Worm (Caenorhabditis elegans) whole organism, L1 larva: ENCODE results near the gene bus-2.

Source experiments
- C04F5.9 ChIP-seq: sonication (generic microtip); optimal IDR thresholded peaks from 2 replicates; lab custom pipeline; 2016; ENCODE audit warnings: missing genetic modification characterization, missing compliant biosample characterization
- C16A3.4 ChIP-seq: fragments of 150-350 bp; optimal IDR thresholded peaks from 2 replicates; lab custom pipeline; 2014; ENCODE audit warnings: missing biosample characterization, missing genetic modification characterization
- F16B12.6 ChIP-seq: fragments of 150-350 bp; optimal IDR thresholded peaks from 2 replicates; lab custom pipeline; 2014; ENCODE audit warnings: missing biosample characterization, missing genetic modification characterization
- Y116A8C.19 ChIP-seq: sonication (generic microtip); optimal IDR thresholded peaks from 2 replicates; lab custom pipeline; 2016; ENCODE audit warnings: missing compliant biosample characterization, missing genetic modification characterization, borderline replicate concordance
- alr-1 ChIP-seq: fragments of 200-800 bp; sonication (Bioruptor generic); optimal IDR thresholded peaks from 2 replicates; lab custom pipeline; 2018; ENCODE audit warnings: borderline replicate concordance, mild to moderate bottlenecking, missing genetic modification characterization, missing compliant biosample characterization
- aly-2 ChIP-seq: fragments of 150-350 bp; optimal IDR thresholded peaks from 2 replicates; lab custom pipeline; 2014; ENCODE audit warnings: missing biosample characterization, missing genetic modification characterization
- blmp-1 ChIP-seq: fragments of 150-350 bp; optimal IDR thresholded peaks from 2 replicates; lab custom pipeline; 2014; ENCODE audit warnings: missing biosample characterization, missing genetic modification characterization
- ceh-82 ChIP-seq, 3 experiments: fragments of 150-350 bp in 1 of 3; sonication (generic microtip) in 2 of 3; optimal IDR thresholded peaks; 2 replicates each; lab custom pipeline; 2014 to 2017; ENCODE audit warnings: missing biosample characterization in 3 of 3, missing genetic modification characterization in 3 of 3
- ceh-88 ChIP-seq: fragments of 200-800 bp; sonication (Bioruptor generic); IDR thresholded peaks from 2 replicates; pipeline ENCODE4 v1.3.6; 2022; ENCODE audit warnings: missing genetic modification characterization, missing compliant biosample characterization
- ceh-90 ChIP-seq: sonication (generic microtip); optimal IDR thresholded peaks from 2 replicates; lab custom pipeline; 2016; ENCODE audit warnings: missing genetic modification characterization, missing compliant biosample characterization
- ces-1 ChIP-seq: fragments of 150-350 bp; optimal IDR thresholded peaks from 2 replicates; lab custom pipeline; 2014; ENCODE audit warnings: missing biosample characterization, missing genetic modification reagents, missing genetic modification characterization
- dsc-1 ChIP-seq: sonication (generic microtip); optimal IDR thresholded peaks from 2 replicates; lab custom pipeline; 2016; ENCODE audit warnings: mild to moderate bottlenecking, missing genetic modification characterization, missing compliant biosample characterization
- efl-3 ChIP-seq: fragments of 200-800 bp; sonication (Bioruptor generic); optimal IDR thresholded peaks from 2 replicates; lab custom pipeline; 2018; ENCODE audit warnings: mild to moderate bottlenecking, missing genetic modification characterization, missing compliant biosample characterization
- egl-13 ChIP-seq: sonication (generic microtip); optimal IDR thresholded peaks from 2 replicates; lab custom pipeline; 2016; ENCODE audit warnings: missing genotype, missing genetic modification reagents, missing genetic modification characterization, missing compliant biosample characterization
- elt-2 ChIP-seq: sonication (generic microtip); optimal IDR thresholded peaks from 2 replicates; lab custom pipeline; 2016; ENCODE audit warnings: missing genetic modification characterization, mild to moderate bottlenecking, inconsistent platforms, missing compliant biosample characterization, missing genetic modification reagents
- elt-3 ChIP-seq, 6 experiments: fragments of 150-350 bp in 1 of 6; sonication (generic microtip); optimal IDR thresholded peaks; 2 replicates each; lab custom pipeline; 2017 to 2018; ENCODE audit warnings: missing biosample characterization in 6 of 6, missing genetic modification characterization in 6 of 6, inconsistent platforms in 1 of 6
- ets-5 ChIP-seq: fragments of 200-800 bp; sonication (Bioruptor generic); IDR thresholded peaks from 2 replicates; pipeline ENCODE4 v1.3.6; 2022; ENCODE audit warnings: missing genetic modification characterization, missing compliant biosample characterization
- fkh-10 ChIP-seq: sonication (generic microtip); optimal IDR thresholded peaks from 2 replicates; lab custom pipeline; 2017; ENCODE audit warnings: missing biosample characterization, missing genetic modification reagents, missing genetic modification characterization
- fkh-8 ChIP-seq: sonication (generic microtip); optimal IDR thresholded peaks from 2 replicates; lab custom pipeline; 2016; ENCODE audit warnings: mild to moderate bottlenecking, missing genetic modification characterization, missing compliant biosample characterization
- grh-1 ChIP-seq: fragments of 200-800 bp; sonication (Bioruptor generic); IDR thresholded peaks from 2 replicates; pipeline ENCODE4 v1.3.6; 2022; ENCODE audit warnings: missing genetic modification reagents, missing genetic modification characterization, missing compliant biosample characterization
- hpl-2 ChIP-seq: fragments of 150-350 bp; optimal IDR thresholded peaks from 2 replicates; lab custom pipeline; 2014; ENCODE audit warnings: missing biosample characterization, missing genetic modification reagents, missing genetic modification characterization
- irx-1 ChIP-seq: sonication (generic microtip); optimal IDR thresholded peaks from 2 replicates; lab custom pipeline; 2016; ENCODE audit warnings: missing genetic modification characterization, missing compliant biosample characterization
- jun-1 ChIP-seq: fragments of 150-350 bp; optimal IDR thresholded peaks from 2 replicates; lab custom pipeline; 2014; ENCODE audit warnings: missing biosample characterization, missing genetic modification reagents, missing genetic modification characterization
- lin-13 ChIP-seq: fragments of 150-350 bp; optimal IDR thresholded peaks from 2 replicates; lab custom pipeline; 2014; ENCODE audit warnings: missing biosample characterization, missing genetic modification reagents, missing genetic modification characterization
- lin-14 ChIP-seq: fragments of 200-800 bp; sonication (Bioruptor generic); optimal IDR thresholded peaks from 2 replicates; lab custom pipeline; 2018; ENCODE audit warnings: mild to moderate bottlenecking, missing genetic modification characterization, moderate library complexity, missing compliant biosample characterization
- lin-15B ChIP-seq: fragments of 150-350 bp; sonication (generic microtip); optimal IDR thresholded peaks from 3 replicates; lab custom pipeline; 2014; ENCODE audit warnings: missing biosample characterization, missing genetic modification characterization
- lin-39 ChIP-seq: fragments of 150-350 bp; optimal IDR thresholded peaks from 2 replicates; lab custom pipeline; 2014; ENCODE audit warnings: missing biosample characterization, missing genetic modification reagents, missing genetic modification characterization
- lir-3 ChIP-seq: sonication (generic microtip); optimal IDR thresholded peaks from 2 replicates; lab custom pipeline; 2016; ENCODE audit warnings: mild to moderate bottlenecking, missing genetic modification characterization, moderate library complexity, missing compliant biosample characterization; ENCODE audit not compliant: poor library complexity
- mab-9 ChIP-seq: fragments of 200-800 bp; sonication (Bioruptor generic); IDR thresholded peaks from 2 replicates; pipeline ENCODE4 v1.3.6; 2022; ENCODE audit warnings: missing genetic modification reagents, missing genetic modification characterization, missing compliant biosample characterization
- mdl-1 ChIP-seq, 2 experiments: fragments of 150-350 bp; optimal IDR thresholded peaks; 2 replicates each; lab custom pipeline; 2014 to 2017; ENCODE audit warnings: missing biosample characterization in 2 of 2, missing genetic modification characterization in 2 of 2, inconsistent platforms in 1 of 2
- mep-1 ChIP-seq: fragments of 150-350 bp; optimal IDR thresholded peaks from 2 replicates; lab custom pipeline; 2014; ENCODE audit warnings: missing biosample characterization, missing genetic modification characterization
- nhr-11 ChIP-seq: fragments of 150-350 bp; optimal IDR thresholded peaks from 2 replicates; lab custom pipeline; 2014; ENCODE audit warnings: missing biosample characterization, missing genetic modification characterization
- nhr-12 ChIP-seq: sonication (generic microtip); optimal IDR thresholded peaks from 2 replicates; lab custom pipeline; 2017; ENCODE audit warnings: missing biosample characterization, missing genetic modification characterization
- nhr-28 ChIP-seq: fragments of 150-350 bp; optimal IDR thresholded peaks from 2 replicates; lab custom pipeline; 2014; ENCODE audit warnings: missing biosample characterization, missing genetic modification characterization
- nhr-47 ChIP-seq: sonication (generic microtip); optimal IDR thresholded peaks from 2 replicates; lab custom pipeline; 2016; ENCODE audit warnings: mild to moderate bottlenecking, missing genetic modification characterization, moderate library complexity, missing compliant biosample characterization
- nhr-71 ChIP-seq: sonication (generic microtip); optimal IDR thresholded peaks from 2 replicates; lab custom pipeline; 2016; ENCODE audit warnings: mild to moderate bottlenecking, missing genetic modification characterization, moderate library complexity, missing compliant biosample characterization
- nhr-77 ChIP-seq: fragments of 150-350 bp; optimal IDR thresholded peaks from 2 replicates; lab custom pipeline; 2014; ENCODE audit warnings: missing biosample characterization, missing genetic modification characterization
- nhr-84 ChIP-seq: sonication (generic microtip); optimal IDR thresholded peaks from 2 replicates; lab custom pipeline; 2017; ENCODE audit warnings: missing biosample characterization, missing genetic modification characterization
- nhr-85 ChIP-seq: sonication (generic microtip); peaks from one replicate; lab custom pipeline; 2016; ENCODE audit warnings: missing genetic modification characterization, inconsistent platforms, missing compliant biosample characterization
- nhr-90 ChIP-seq: sonication (generic microtip); optimal IDR thresholded peaks from 2 replicates; lab custom pipeline; 2016; ENCODE audit warnings: mild to moderate bottlenecking, missing genetic modification characterization, missing compliant biosample characterization; ENCODE audit not compliant: poor library complexity
- snpc-4 ChIP-seq: fragments of 150-350 bp; optimal IDR thresholded peaks from 2 replicates; lab custom pipeline; 2014; ENCODE audit warnings: missing biosample characterization, missing genetic modification characterization
- snu-23 ChIP-seq: sonication (generic microtip); optimal IDR thresholded peaks from 2 replicates; lab custom pipeline; 2016; ENCODE audit warnings: missing genetic modification characterization, missing compliant biosample characterization
- sup-37 ChIP-seq: fragments of 200-800 bp; sonication (Bioruptor generic); optimal IDR thresholded peaks from 2 replicates; lab custom pipeline; 2018; ENCODE audit warnings: mild to moderate bottlenecking, missing genetic modification characterization, missing compliant biosample characterization
- tbx-2 ChIP-seq: sonication (generic microtip); optimal IDR thresholded peaks from 2 replicates; lab custom pipeline; 2016; ENCODE audit warnings: missing genetic modification characterization, missing compliant biosample characterization
- tlp-1 ChIP-seq: fragments of 150-350 bp; optimal IDR thresholded peaks from 2 replicates; lab custom pipeline; 2014; ENCODE audit warnings: missing biosample characterization, missing genetic modification characterization
- unc-130 ChIP-seq: fragments of 150-350 bp; optimal IDR thresholded peaks from 2 replicates; lab custom pipeline; 2017; ENCODE audit warnings: missing biosample characterization, missing genetic modification characterization, inconsistent platforms
- unc-30 ChIP-seq: sonication (generic microtip); optimal IDR thresholded peaks from 2 replicates; lab custom pipeline; 2017; ENCODE audit warnings: missing biosample characterization, missing genetic modification characterization
- unc-62 ChIP-seq: fragments of 150-350 bp; optimal IDR thresholded peaks from 2 replicates; lab custom pipeline; 2014; ENCODE audit warnings: missing biosample characterization, missing genetic modification reagents, missing genetic modification characterization
- unc-98 ChIP-seq: fragments of 200-800 bp; sonication (Bioruptor generic); IDR thresholded peaks from 2 replicates; pipeline ENCODE4 v1.3.6; 2022; ENCODE audit warnings: missing genetic modification characterization, missing compliant biosample characterization
- ztf-11 ChIP-seq, 2 experiments: sonication (generic microtip); optimal IDR thresholded peaks; 2 replicates each; lab custom pipeline; 2016 to 2017; ENCODE audit warnings: missing genetic modification characterization in 2 of 2, missing biosample characterization in 1 of 2, missing compliant biosample characterization in 1 of 2
- ztf-4 ChIP-seq: fragments of 150-350 bp; optimal IDR thresholded peaks from 2 replicates; lab custom pipeline; 2014; ENCODE audit warnings: missing biosample characterization, missing genetic modification characterization

bus-2 gene

DNA sequence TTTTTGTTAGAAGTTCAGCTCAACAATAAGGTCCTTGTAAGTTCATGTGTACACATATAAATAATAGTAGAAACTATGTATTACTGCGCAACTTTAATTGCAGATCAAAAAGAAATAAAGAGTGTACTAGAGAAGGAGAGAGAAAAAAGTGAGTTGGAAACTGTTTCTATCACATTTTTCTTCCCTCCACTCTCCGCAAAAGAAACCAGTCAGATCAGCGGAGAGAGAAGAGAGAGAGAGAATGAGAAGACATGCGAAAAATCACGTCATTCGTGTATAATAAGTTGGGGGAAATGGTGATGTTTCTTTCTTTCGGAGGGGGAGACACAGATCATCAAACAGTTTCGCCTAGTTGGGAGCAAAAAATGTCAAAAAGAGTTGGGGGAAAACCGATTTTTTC, 44.4 kb upstream of the bus-2 start (continued):
- TF ChIP-seq unc-30 (tag; lab: Kevin White, UChicago), result no peak
- peak in 1 of 3 experiments; percentile 21 for TF ChIP-seq ceh-82 (tag; optimal IDR thresholded peaks at IDR 0.05; lab: Kevin White, UChicago)
- no peak for TF ChIP-seq lin-13 (GFP tag; lab: Kevin White, UChicago)
- peak; percentile 45 for TF ChIP-seq mep-1 (tag; lab: Kevin White, UChicago)
- no peak for TF ChIP-seq nhr-11
- TF ChIP-seq hpl-2 (GFP tag; lab: Kevin White, UChicago), result no peak
- no peak for TF ChIP-seq alr-1 (tag; lab: Kevin White, UChicago)
- TF ChIP-seq C04F5.9, result no peak
- TF ChIP-seq tbx-2 (tag; lab: Kevin White, UChicago), result peak; percentile 11
- TF ChIP-seq mdl-1 (tag; optimal IDR thresholded peaks at IDR 0.05; lab: Kevin White, UChicago), result peak in 1 of 2 experiments; percentile 30
- TF ChIP-seq jun-1 (tag; lab: Kevin White, UChicago), result peak; percentile 63
- no peak for TF ChIP-seq efl-3 (GFP tag; lab: Kevin White, UChicago)
- TF ChIP-seq grh-1 (GFP tag; lab: Robert Waterston, UW), result no peak; the same call in 1 of the 2 replicates
- TF ChIP-seq lin-15B (tag; lab: Kevin White, UChicago), result no peak
- TF ChIP-seq nhr-84 (tag; lab: Kevin White, UChicago), result no peak
- TF ChIP-seq sup-37 (GFP tag; lab: Kevin White, UChicago), result no peak
- no peak for TF ChIP-seq fkh-10 (GFP tag; lab: Kevin White, UChicago)
- TF ChIP-seq nhr-28, result no peak
- no peak for TF ChIP-seq tlp-1 (tag; lab: Kevin White, UChicago)
- no peak for TF ChIP-seq egl-13 (tag; lab: Kevin White, UChicago)
- no peak for TF ChIP-seq nhr-12 (tag; lab: Kevin White, UChicago)
- no peak for TF ChIP-seq Y116A8C.19 (tag; lab: Kevin White, UChicago)
- peak; percentile 71 for TF ChIP-seq snu-23 (GFP tag; lab: Kevin White, UChicago)
- peak; percentile 12 for TF ChIP-seq nhr-90 (tag; lab: Kevin White, UChicago)
- no peak for TF ChIP-seq ces-1 (GFP tag; lab: Kevin White, UChicago)
- TF ChIP-seq nhr-71, result peak; percentile 54
- no peak for TF ChIP-seq ztf-4 (tag; lab: Kevin White, UChicago)
- TF ChIP-seq aly-2, result no peak
- peak; percentile 16 for TF ChIP-seq lir-3 (tag; lab: Kevin White, UChicago)
- TF ChIP-seq lin-39 (tag; lab: Kevin White, UChicago), result no peak
- no peak for TF ChIP-seq ets-5 (GFP tag; lab: Robert Waterston, UW)
- peak; percentile 73 for TF ChIP-seq lin-14 (GFP tag; lab: Kevin White, UChicago)
- TF ChIP-seq unc-130 (tag; lab: Kevin White, UChicago), result no peak
- TF ChIP-seq nhr-85 (tag; lab: Kevin White, UChicago), result peak; percentile 77

DNA sequence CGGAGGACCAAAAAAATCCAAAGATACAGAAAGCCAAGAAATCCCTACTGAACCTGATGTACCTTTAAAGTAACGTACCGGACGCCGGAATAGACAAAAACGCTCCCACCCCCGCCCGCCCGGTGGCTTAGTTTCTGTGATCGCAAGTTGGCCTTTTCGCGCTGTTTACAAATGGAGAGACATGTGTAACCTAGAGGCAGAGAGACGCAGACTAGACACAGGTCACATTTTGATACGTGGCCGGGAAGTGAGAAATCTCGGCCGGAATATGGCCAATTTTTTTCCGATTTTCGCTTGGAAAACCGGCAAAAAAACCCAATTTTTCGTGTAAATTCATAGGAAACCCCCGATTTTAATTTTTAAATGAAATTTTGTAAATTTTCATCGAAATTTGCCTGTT, 42.6 kb upstream of the bus-2 start:
- TF ChIP-seq snpc-4 (no peak), nhr-47 (tag; lab: Kevin White, UChicago) (no peak), mab-9 (GFP tag; lab: Robert Waterston, UW) (no peak), sup-37 (GFP tag; lab: Kevin White, UChicago) (no peak), lin-14 (GFP tag; lab: Kevin White, UChicago) (peak; percentile 34), irx-1 (tag; lab: Kevin White, UChicago) (no peak), nhr-77 (no peak), F16B12.6 (tag; lab: Kevin White, UChicago) (no peak), elt-2 (tag; lab: Kevin White, UChicago) (no peak), mdl-1 (tag; optimal IDR thresholded peaks at IDR 0.05; lab: Kevin White, UChicago) (peak in 1 of 2 experiments; percentile 21), elt-3 (tag; optimal IDR thresholded peaks at IDR 0.05; lab: Kevin White, UChicago) (peak in 1 of 6 experiments; percentile 17), ceh-90 (no peak), ceh-88 (no peak), nhr-28 (no peak), unc-130 (tag; lab: Kevin White, UChicago) (no peak), grh-1 (GFP tag; lab: Robert Waterston, UW) (no peak), fkh-10 (GFP tag; lab: Kevin White, UChicago) (no peak), unc-98 (GFP tag; lab: Robert Waterston, UW) (no peak), fkh-8 (tag; lab: Kevin White, UChicago) (no peak), lin-39 (tag; lab: Kevin White, UChicago) (no peak), unc-30 (tag; lab: Kevin White, UChicago) (no peak), mep-1 (tag; lab: Kevin White, UChicago) (no peak), blmp-1 (tag; lab: Kevin White, UChicago) (peak; percentile 28), dsc-1 (tag; lab: Kevin White, UChicago) (no peak), unc-62 (GFP tag; lab: Kevin White, UChicago) (no peak), ztf-11 (tag; optimal IDR thresholded peaks at IDR 0.05; lab: Kevin White, UChicago) (no peak), lir-3 (tag; lab: Kevin White, UChicago) (no peak), C16A3.4 (tag; lab: Kevin White, UChicago) (no peak), lin-15B (tag; lab: Kevin White, UChicago) (no peak)
